Fruit fly (Drosophila melanogaster) S2 (cell line): ENCODE data around the gene CG31922.

Source experiments
- CG8478 ChIP-seq: fragments of >200 bp; optimal IDR thresholded peaks from 2 replicates; lab custom pipeline; 2018
- CTCF ChIP-seq, 2 experiments: fragments of >200 bp; optimal IDR thresholded peaks; 2 replicates each; lab custom pipeline; 2018

Gene CG31922

DNA sequence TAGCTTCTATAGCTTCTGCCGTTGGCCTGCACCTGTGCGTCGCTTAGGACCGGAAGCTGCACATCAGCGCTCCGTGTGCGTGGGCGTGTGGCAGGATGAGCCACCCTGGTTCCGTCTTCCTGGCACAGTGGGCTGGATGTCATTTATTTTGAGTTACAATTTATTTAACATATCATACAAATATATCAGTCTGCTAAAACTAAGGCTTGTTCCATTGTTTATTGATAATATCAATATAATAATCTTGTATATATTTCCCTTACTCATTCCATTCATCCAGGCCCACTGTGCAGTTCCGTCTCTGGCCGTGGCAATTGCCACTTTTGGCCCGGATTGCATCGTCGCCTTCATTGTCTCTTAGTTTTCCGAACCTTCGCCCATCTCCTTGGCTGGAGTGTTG lies 44.5 kb downstream of the CG31922 start:
- no peak for TF ChIP-seq CG8478
- no peak for TF ChIP-seq CTCF (optimal IDR thresholded peaks at IDR 0.05; lab: Kevin White, UChicago)

dm6 chr2L:1217033-1217612 lies 47.1 kb downstream of the CG31922 start:
- TF ChIP-seq CTCF (optimal IDR thresholded peaks at IDR 0.05; lab: Kevin White, UChicago) (no peak), CG8478 (no peak)

DNA sequence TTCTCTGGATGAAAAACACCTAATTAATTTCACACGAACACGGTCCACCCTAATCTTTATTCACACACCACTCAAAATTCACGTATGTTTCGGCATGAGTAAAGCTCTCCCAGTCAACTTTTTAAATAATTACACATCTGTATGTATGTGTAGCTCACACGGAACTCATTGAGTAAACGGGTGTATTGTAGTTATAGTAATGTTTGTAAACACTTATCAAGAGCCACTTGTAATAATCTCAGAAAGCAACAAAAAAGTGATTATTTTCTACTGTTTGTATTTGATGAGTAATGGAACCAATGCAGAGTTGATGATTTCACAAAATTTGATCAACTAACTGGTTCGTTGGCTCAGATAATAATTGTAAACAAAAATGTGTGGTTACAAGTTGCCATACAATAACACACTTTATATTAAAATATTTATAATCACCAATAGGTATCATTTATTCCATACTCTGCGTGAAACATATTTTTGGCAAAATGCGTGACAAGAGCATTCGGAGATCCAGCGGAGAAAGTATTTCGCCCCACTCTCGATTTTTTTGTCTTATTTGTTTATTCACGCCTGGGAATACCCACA lies 48.0 kb downstream of the CG31922 start:
- TF ChIP-seq CG8478 (no peak), CTCF (optimal IDR thresholded peaks at IDR 0.05; lab: Kevin White, UChicago) (no peak)

DNA sequence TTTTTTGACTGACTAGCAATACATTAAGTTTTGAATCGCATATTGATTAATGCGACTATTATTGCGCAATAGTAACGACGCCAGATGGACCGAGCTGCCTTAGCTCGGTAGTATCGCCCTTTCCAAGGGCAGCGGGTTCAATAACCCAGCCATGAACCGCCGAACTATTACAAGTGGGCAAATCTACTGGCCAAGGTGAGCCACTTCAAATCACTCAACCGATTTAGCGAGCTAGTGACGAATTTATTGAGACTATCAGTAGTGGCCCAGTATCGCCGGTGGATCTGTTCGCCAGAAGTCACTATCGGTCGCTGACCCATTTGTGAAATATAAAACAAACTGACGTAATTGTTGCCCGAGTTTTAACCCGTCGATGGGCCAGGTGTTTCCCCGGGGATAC lies 48.5 kb downstream of the CG31922 start:
- no peak for TF ChIP-seq CTCF (optimal IDR thresholded peaks at IDR 0.05; lab: Kevin White, UChicago)
- TF ChIP-seq CG8478, result no peak

dm6 chr2L:1218993-1219392 lies 49.0 kb downstream of the CG31922 start, which contains the start of gene CG42329:
CG42329 (plus strand) TSS chr2L:1219293.
- TF ChIP-seq CTCF (optimal IDR thresholded peaks at IDR 0.05; lab: Kevin White, UChicago) (no peak), CG8478 (no peak)
